Worm (Caenorhabditis elegans) whole organism, L3 larva: Measurements from ENCODE around the gene R05G9.1.

Experiments used
- ama-1 ChIP-seq: fragments of 150-350 bp; optimal IDR thresholded peaks from 2 replicates; lab custom pipeline; 2018
- ceh-82 ChIP-seq: fragments of 150-350 bp; optimal IDR thresholded peaks from 2 replicates; lab custom pipeline; 2014; ENCODE audit warnings: missing biosample characterization, missing genetic modification characterization
- elt-1 ChIP-seq: fragments of 150-350 bp; optimal IDR thresholded peaks from 2 replicates; lab custom pipeline; 2014; ENCODE audit warnings: missing biosample characterization, missing genetic modification characterization
- elt-2 ChIP-seq: sonication (generic microtip); optimal IDR thresholded peaks from 2 replicates; lab custom pipeline; 2016; ENCODE audit warnings: missing genetic modification reagents, mild to moderate bottlenecking, missing genetic modification characterization, missing compliant biosample characterization
- fos-1 ChIP-seq: fragments of 150-350 bp; optimal IDR thresholded peaks from 2 replicates; lab custom pipeline; 2014; ENCODE audit warnings: missing biosample characterization, missing genetic modification characterization
- nhr-237 ChIP-seq: fragments of 150-350 bp; optimal IDR thresholded peaks from 2 replicates; lab custom pipeline; 2014; ENCODE audit warnings: missing biosample characterization, missing genetic modification characterization
- nhr-77 ChIP-seq: fragments of 150-350 bp; optimal IDR thresholded peaks from 2 replicates; lab custom pipeline; 2014; ENCODE audit warnings: missing biosample characterization, missing genetic modification characterization
- pha-4 ChIP-seq: fragments of 150-350 bp; optimal IDR thresholded peaks from 2 replicates; lab custom pipeline; 2014; ENCODE audit warnings: missing biosample characterization, missing genetic modification reagents, missing genetic modification characterization
- pqm-1 ChIP-seq: fragments of 150-350 bp; optimal IDR thresholded peaks from 2 replicates; lab custom pipeline; 2017; ENCODE audit warnings: missing biosample characterization, missing genetic modification characterization, inconsistent platforms
- snpc-4 ChIP-seq: fragments of 150-350 bp; optimal IDR thresholded peaks from 2 replicates; lab custom pipeline; 2014; ENCODE audit warnings: missing biosample characterization, missing genetic modification characterization
- unc-62 ChIP-seq: fragments of 150-350 bp; sonication (generic microtip); optimal IDR thresholded peaks from 4 replicates; lab custom pipeline; 2014; ENCODE audit warnings: missing biosample characterization, missing genetic modification reagents, missing genetic modification characterization
- ztf-11 ChIP-seq: fragments of 150-350 bp; optimal IDR thresholded peaks from 2 replicates; lab custom pipeline; 2014; ENCODE audit warnings: missing biosample characterization, missing genetic modification characterization

ce11 chrII:6524501-6524977 is 21.6 kb downstream of the R05G9.1 start, which contains the start of gene C56E6.2:
- TF ChIP-seq nhr-77 (tag; lab: Kevin White, UChicago) = no peak
- TF ChIP-seq unc-62 (GFP tag; lab: Kevin White, UChicago) = no peak
- peak; percentile 57 for TF ChIP-seq elt-2 (tag; lab: Kevin White, UChicago)
- TF ChIP-seq ama-1 (lab: Kevin White, UChicago) = no peak
- TF ChIP-seq nhr-237 (tag; lab: Kevin White, UChicago) = no peak
- no peak for TF ChIP-seq fos-1 (tag; lab: Kevin White, UChicago)
- no peak for TF ChIP-seq pha-4 (tag; lab: Kevin White, UChicago)
- TF ChIP-seq elt-1 = no peak
- TF ChIP-seq snpc-4 (tag; lab: Kevin White, UChicago) = no peak
- TF ChIP-seq pqm-1 (tag; lab: Kevin White, UChicago) = peak; percentile 28
- no peak for TF ChIP-seq ztf-11 (tag; lab: Kevin White, UChicago)
- TF ChIP-seq ceh-82 (tag; lab: Kevin White, UChicago) = no peak
